Worm (Caenorhabditis elegans) whole organism, L1 larva: ENCODE results near the gene glc-4.

Experiments
- C34B4.2 ChIP-seq: sonication (generic microtip); optimal IDR thresholded peaks from 2 replicates; lab custom pipeline; 2017; ENCODE audit warnings: mild to moderate bottlenecking, missing genetic modification characterization, missing compliant biosample characterization
- rnt-1 ChIP-seq: sonication (generic microtip); optimal IDR thresholded peaks from 2 replicates; lab custom pipeline; 2016; ENCODE audit warnings: mild to moderate bottlenecking, missing genetic modification characterization, moderate library complexity, missing compliant biosample characterization

ce11 chrII:7174843-7175242 is at the start of gene glc-4:
- TF ChIP-seq C34B4.2 (no peak), rnt-1 (tag; lab: Kevin White, UChicago) (no peak)
